Fruit fly (Drosophila melanogaster) whole organism, wandering third instar larva: ENCODE measurements around the gene Atg4a.

Experiments
- Abd-B ChIP-seq: fragments of >200 bp; optimal IDR thresholded peaks from 2 replicates; lab custom pipeline; 2017; ENCODE audit warnings: missing biosample characterization, missing genetic modification characterization
- CG32264 ChIP-seq: fragments of 200-800 bp; sonication (Bioruptor generic); optimal IDR thresholded peaks from 2 replicates; lab custom pipeline; 2016; ENCODE audit warnings: missing biosample characterization, missing genetic modification characterization
- CG9705 ChIP-seq: fragments of 200-800 bp; sonication (Bioruptor generic); optimal IDR thresholded peaks from 2 replicates; lab custom pipeline; 2018; ENCODE audit warnings: missing biosample characterization, mild to moderate bottlenecking, missing genetic modification characterization
- CrebA ChIP-seq: fragments of 200-800 bp; sonication (Bioruptor generic); optimal IDR thresholded peaks from 2 replicates; lab custom pipeline; 2016; ENCODE audit warnings: missing biosample characterization, mild to moderate bottlenecking, missing genetic modification characterization, borderline replicate concordance
- Dfd ChIP-seq: fragments of >200 bp; optimal IDR thresholded peaks from 2 replicates; lab custom pipeline; 2017; ENCODE audit warnings: missing biosample characterization, missing genetic modification characterization
- Dif ChIP-seq: fragments of 200-275, 200-300 bp; sonication (Bioruptor generic); optimal IDR thresholded peaks from 2 replicates; lab custom pipeline; 2018; ENCODE audit warnings: missing biosample characterization, missing genetic modification characterization; ENCODE audit not compliant: partially characterized antibody
- GATAd ChIP-seq: sonication (Bioruptor generic); optimal IDR thresholded peaks from 2 replicates; lab custom pipeline; 2016; ENCODE audit warnings: missing biosample characterization, missing genetic modification characterization
- HLH106 ChIP-seq: fragments of 200-800 bp; optimal IDR thresholded peaks from 3 replicates; lab custom pipeline; 2019; ENCODE audit warnings: missing biosample characterization, mild to moderate bottlenecking, missing genetic modification characterization, moderate library complexity
- Hnf4 ChIP-seq: fragments of 200-800 bp; sonication (Bioruptor generic); optimal IDR thresholded peaks from 2 replicates; lab custom pipeline; 2016; ENCODE audit warnings: missing biosample characterization, mild to moderate bottlenecking, missing genetic modification characterization
- Hr78 ChIP-seq: fragments of >200 bp; optimal IDR thresholded peaks from 2 replicates; lab custom pipeline; 2017; ENCODE audit warnings: missing biosample characterization, missing genetic modification characterization
- Hr83 ChIP-seq: fragments of 200-300 bp; sonication (Bioruptor generic); optimal IDR thresholded peaks from 2 replicates; lab custom pipeline; 2016; ENCODE audit warnings: missing biosample characterization, mild to moderate bottlenecking, missing genetic modification characterization, moderate library complexity; ENCODE audit not compliant: poor library complexity, severe bottlenecking
- Jra ChIP-seq: sonication (Bioruptor generic); optimal IDR thresholded peaks from 2 replicates; lab custom pipeline; 2016; ENCODE audit warnings: missing biosample characterization, missing genetic modification characterization
- Mio ChIP-seq: sonication (Bioruptor generic); optimal IDR thresholded peaks from 2 replicates; lab custom pipeline; 2016; ENCODE audit warnings: missing biosample characterization, missing genetic modification characterization
- Myc ChIP-seq: fragments of >200 bp; optimal IDR thresholded peaks from 2 replicates; lab custom pipeline; 2017
- N ChIP-seq: fragments of >200 bp; optimal IDR thresholded peaks from 2 replicates; lab custom pipeline; 2018; ENCODE audit warnings: missing biosample characterization, missing external identifiers, missing genetic modification characterization
- OdsH ChIP-seq: fragments of 200-800 bp; sonication (Bioruptor generic); optimal IDR thresholded peaks from 2 replicates; lab custom pipeline; 2016; ENCODE audit warnings: missing biosample characterization, mild to moderate bottlenecking, missing genetic modification characterization
- Rel ChIP-seq, 2 experiments: fragments of 200-800 bp; sonication (Bioruptor generic) in 1 of 2; optimal IDR thresholded peaks; 2 replicates in 1 of 2; 3 replicates in 1 of 2; lab custom pipeline; 2016 to 2019; ENCODE audit warnings: mild to moderate bottlenecking in 2 of 2, missing biosample characterization in 2 of 2, missing genetic modification characterization in 2 of 2, moderate library complexity in 1 of 2
- Sp1 ChIP-seq: fragments of 200-800 bp; sonication (Bioruptor generic); optimal IDR thresholded peaks from 3 replicates; lab custom pipeline; 2019; ENCODE audit warnings: missing biosample characterization, mild to moderate bottlenecking, missing genetic modification characterization, moderate library complexity
- Vsx2 ChIP-seq: fragments of 200-300, 225-300 bp; sonication (Bioruptor generic); optimal IDR thresholded peaks from 2 replicates; lab custom pipeline; 2018; ENCODE audit warnings: missing biosample characterization, missing genetic modification characterization; ENCODE audit not compliant: partially characterized antibody
- br ChIP-seq: fragments of 200-800 bp; sonication (Bioruptor generic); optimal IDR thresholded peaks from 2 replicates; lab custom pipeline; 2016; ENCODE audit warnings: missing biosample characterization, missing genetic modification characterization
- brk ChIP-seq: fragments of 200-800 bp; sonication (Bioruptor generic); optimal IDR thresholded peaks from 2 replicates; lab custom pipeline; 2016; ENCODE audit warnings: missing biosample characterization, mild to moderate bottlenecking, missing genetic modification characterization
- dl ChIP-seq, 2 experiments: fragments of 175-275, 200-275 bp in 1 of 2; fragments of 200-275 bp in 1 of 2; sonication (Bioruptor generic); optimal IDR thresholded peaks; lab custom pipeline; 2018; ENCODE audit warnings: mild to moderate bottlenecking in 2 of 2, missing biosample characterization in 2 of 2, missing genetic modification characterization in 2 of 2, moderate library complexity in 2 of 2; ENCODE audit not compliant: partially characterized antibody in 2 of 2, insufficient read depth in 1 of 2
- dmrt93B ChIP-seq: fragments of 200-800 bp; sonication (Bioruptor generic); optimal IDR thresholded peaks from 2 replicates; lab custom pipeline; 2018; ENCODE audit warnings: missing biosample characterization, mild to moderate bottlenecking, missing genetic modification characterization
- dsf ChIP-seq: sonication (Bioruptor generic); optimal IDR thresholded peaks from 2 replicates; lab custom pipeline; 2016; ENCODE audit warnings: missing biosample characterization, missing genetic modification characterization, borderline replicate concordance
- ey ChIP-seq: fragments of 200-800 bp; sonication (Bioruptor generic); optimal IDR thresholded peaks from 2 replicates; lab custom pipeline; 2016; ENCODE audit warnings: missing biosample characterization, missing genetic modification characterization
- foxo ChIP-seq, 2 experiments: fragments of 200-800 bp; sonication (Bioruptor generic); optimal IDR thresholded peaks; 2 replicates in 1 of 2; 3 replicates in 1 of 2; lab custom pipeline; 2016 to 2017; ENCODE audit warnings: missing biosample characterization in 2 of 2, missing genetic modification characterization in 2 of 2
- fru ChIP-seq: fragments of 200-800 bp; sonication (Bioruptor generic); optimal IDR thresholded peaks from 3 replicates; lab custom pipeline; 2016; ENCODE audit warnings: missing biosample characterization, mild to moderate bottlenecking, missing genetic modification characterization
- h ChIP-seq: fragments of 200-800 bp; sonication (Bioruptor generic); optimal IDR thresholded peaks from 3 replicates; lab custom pipeline; 2016; ENCODE audit warnings: missing biosample characterization, mild to moderate bottlenecking, missing genetic modification characterization
- jim ChIP-seq: fragments of 175-275, 200-325 bp; sonication (Bioruptor generic); optimal IDR thresholded peaks from 2 replicates; lab custom pipeline; 2016; ENCODE audit warnings: missing biosample characterization, mild to moderate bottlenecking, missing genetic modification characterization
- lola ChIP-seq: fragments of >200 bp; optimal IDR thresholded peaks from 2 replicates; lab custom pipeline; 2017; ENCODE audit warnings: missing biosample characterization, missing genetic modification characterization
- pan ChIP-seq: fragments of >200 bp; optimal IDR thresholded peaks from 2 replicates; lab custom pipeline; 2017
- psq ChIP-seq: fragments of 200-800 bp; sonication (Bioruptor generic); optimal IDR thresholded peaks from 3 replicates; lab custom pipeline; 2017; ENCODE audit warnings: missing biosample characterization, mild to moderate bottlenecking, missing genetic modification characterization, moderate library complexity
- rgr ChIP-seq: fragments of 200-800 bp; sonication (Bioruptor generic); optimal IDR thresholded peaks from 3 replicates; lab custom pipeline; 2016; ENCODE audit warnings: missing biosample characterization, mild to moderate bottlenecking, missing genetic modification characterization
- sage ChIP-seq: fragments of 200-800 bp; sonication (Bioruptor generic); optimal IDR thresholded peaks from 2 replicates; lab custom pipeline; 2016; ENCODE audit warnings: missing biosample characterization, mild to moderate bottlenecking, missing genetic modification characterization
- sv ChIP-seq: fragments of 200-800 bp; sonication (Bioruptor generic); optimal IDR thresholded peaks from 3 replicates; lab custom pipeline; 2016; ENCODE audit warnings: missing biosample characterization, missing genetic modification characterization
- tai ChIP-seq: sonication (Bioruptor generic); optimal IDR thresholded peaks from 2 replicates; lab custom pipeline; 2016; ENCODE audit warnings: missing biosample characterization, missing genetic modification characterization
- usp ChIP-seq: fragments of >200 bp; optimal IDR thresholded peaks from 2 replicates; lab custom pipeline; 2017; ENCODE audit warnings: missing biosample characterization, missing genetic modification characterization
- woc ChIP-seq: sonication (Bioruptor generic); optimal IDR thresholded peaks from 2 replicates; lab custom pipeline; 2016; ENCODE audit warnings: missing biosample characterization, mild to moderate bottlenecking, missing genetic modification characterization

The Atg4a gene

DNA sequence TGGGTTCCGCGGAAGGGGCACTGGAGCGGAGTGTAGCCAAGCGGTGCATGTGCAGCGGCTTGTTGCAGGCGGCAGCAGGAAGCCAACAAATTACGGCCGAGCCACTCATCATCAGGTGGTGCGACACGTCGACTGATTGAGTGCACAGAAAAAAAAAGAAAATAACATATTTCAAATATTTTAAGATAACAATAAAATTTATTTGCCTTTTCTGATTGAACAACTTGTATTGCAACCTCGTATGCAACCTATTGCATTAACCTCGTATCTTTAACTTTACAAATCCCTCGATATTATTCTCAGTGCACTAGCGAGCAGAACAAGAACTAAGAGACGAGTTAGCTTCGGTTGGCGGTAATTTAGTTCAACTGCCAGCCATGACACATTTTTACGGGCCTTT lies 10.4 kb upstream of the Atg4a start:
- TF ChIP-seq Hr83 (GFP tag; lab: Kevin White, UChicago) (no peak), CG32264 (GFP tag; lab: Kevin White, UChicago) (no peak), Hr78 (GFP tag; lab: Kevin White, UChicago) (no peak), fru (GFP tag; lab: Kevin White, UChicago) (peak; percentile 43), HLH106 (tag; lab: Kevin White, UChicago) (peak; percentile 43), sv (GFP tag; lab: Kevin White, UChicago) (no peak), dmrt93B (GFP tag; lab: Kevin White, UChicago) (no peak), tai (no peak), h (peak; percentile 44), dsf (no peak), CrebA (no peak), brk (no peak), br (GFP tag; lab: Kevin White, UChicago) (peak; percentile 25), rgr (GFP tag; lab: Kevin White, UChicago) (peak; percentile 35), Jra (GFP tag; lab: Kevin White, UChicago) (no peak), Hnf4 (GFP tag; lab: Kevin White, UChicago) (peak; percentile 19), ey (GFP tag; lab: Kevin White, UChicago) (peak; percentile 6), Myc (lab: Kevin White, UChicago) (no peak), pan (no peak), OdsH (peak; percentile 1), foxo (GFP tag; optimal IDR thresholded peaks at IDR 0.05; lab: Kevin White, UChicago) (peak in 1 of 2 experiments; percentile 46), Sp1 (peak; percentile 25), psq (no peak)

DNA sequence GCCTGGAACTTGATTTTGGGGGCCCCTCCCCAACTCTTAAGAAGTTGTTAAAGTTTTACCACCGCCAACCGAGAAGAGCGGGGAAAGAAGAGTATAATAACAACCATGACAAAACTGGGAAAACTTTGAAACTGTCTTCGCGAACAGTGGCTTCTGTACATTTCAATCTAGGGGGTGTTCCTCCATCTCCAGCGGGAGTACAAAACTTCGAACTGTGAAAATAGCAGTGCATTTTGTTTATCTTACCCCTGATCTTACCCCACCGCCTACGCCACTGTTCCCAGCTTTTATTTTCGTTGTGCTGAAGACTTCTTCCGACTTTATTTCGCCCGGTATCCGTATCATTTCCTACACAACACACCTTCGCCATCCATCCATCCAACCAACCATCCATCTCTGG lies 9.8 kb upstream of the Atg4a start:
- TF ChIP-seq woc (GFP tag; lab: Kevin White, UChicago) (peak; percentile 12), dmrt93B (GFP tag; lab: Kevin White, UChicago) (peak; percentile 2), dsf (no peak), foxo (GFP tag; optimal IDR thresholded peaks at IDR 0.05; lab: Kevin White, UChicago) (peak in 1 of 2 experiments; percentile 68), N (no peak), HLH106 (tag; lab: Kevin White, UChicago) (peak; percentile 53), OdsH (peak; percentile 5), brk (no peak), h (peak; percentile 56), rgr (GFP tag; lab: Kevin White, UChicago) (peak; percentile 42), br (GFP tag; lab: Kevin White, UChicago) (peak; percentile 20), psq (no peak), dl (GFP tag; optimal IDR thresholded peaks at IDR 0.05; lab: Kevin White, UChicago; ENCODE audit: insufficient read depth in 1 of 2, partially characterized antibody in 2 of 2) (no peak), fru (GFP tag; lab: Kevin White, UChicago) (peak; percentile 65), Sp1 (peak; percentile 20), sage (GFP tag; lab: Kevin White, UChicago) (no peak), GATAd (GFP tag; lab: Kevin White, UChicago) (no peak), ey (GFP tag; lab: Kevin White, UChicago) (peak; percentile 56)

DNA sequence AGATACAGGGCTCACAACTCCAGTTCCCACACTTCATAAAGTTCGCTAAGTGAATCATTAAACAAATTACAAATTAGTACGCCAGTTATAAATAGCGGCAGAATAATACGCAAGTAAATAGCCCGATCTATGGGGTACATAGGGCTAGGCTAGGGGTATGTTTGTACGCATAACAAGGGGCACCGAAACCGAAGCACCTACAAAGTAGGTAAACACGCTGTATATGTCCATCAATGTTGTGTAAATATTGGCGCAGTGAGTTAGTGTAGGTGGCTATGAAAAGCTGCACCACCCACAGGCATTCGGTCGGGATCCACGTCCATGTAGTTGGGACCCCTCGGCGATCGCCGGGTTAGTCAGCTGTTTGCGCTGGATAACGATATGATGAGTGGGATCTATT lies 8.5 kb upstream of the Atg4a start:
- TF ChIP-seq sv (GFP tag; lab: Kevin White, UChicago): peak; percentile 90
- peak; percentile 36 for TF ChIP-seq woc (GFP tag; lab: Kevin White, UChicago)
- no peak for TF ChIP-seq dl (GFP tag; optimal IDR thresholded peaks at IDR 0.05; lab: Kevin White, UChicago; ENCODE audit: insufficient read depth in 1 of 2, partially characterized antibody in 2 of 2)
- peak; percentile 82 for TF ChIP-seq ey (GFP tag; lab: Kevin White, UChicago)
- TF ChIP-seq foxo (GFP tag; optimal IDR thresholded peaks at IDR 0.05; lab: Kevin White, UChicago): peak; percentile 34 to 79
- no peak for TF ChIP-seq Vsx2 (GFP tag; lab: Kevin White, UChicago)
- peak; percentile 74 for TF ChIP-seq CG32264 (GFP tag; lab: Kevin White, UChicago)
- TF ChIP-seq Mio (GFP tag; lab: Kevin White, UChicago): peak; percentile 53
- TF ChIP-seq rgr (GFP tag; lab: Kevin White, UChicago): peak; percentile 96
- no peak for TF ChIP-seq pan
- TF ChIP-seq h: peak; percentile 95
- no peak for TF ChIP-seq lola (GFP tag; lab: Kevin White, UChicago)
- TF ChIP-seq dmrt93B (GFP tag; lab: Kevin White, UChicago): peak; percentile 67
- no peak for TF ChIP-seq Dif (GFP tag; lab: Kevin White, UChicago)
- peak; percentile 75 for TF ChIP-seq psq
- TF ChIP-seq jim: peak; percentile 99
- no peak for TF ChIP-seq Dfd (GFP tag; lab: Kevin White, UChicago)
- TF ChIP-seq brk: no peak
- TF ChIP-seq CrebA: no peak
- peak; percentile 90 for TF ChIP-seq GATAd (GFP tag; lab: Kevin White, UChicago)
- peak; percentile 88 for TF ChIP-seq Jra (GFP tag; lab: Kevin White, UChicago)
- TF ChIP-seq Myc (lab: Kevin White, UChicago): no peak
- TF ChIP-seq Hnf4 (GFP tag; lab: Kevin White, UChicago): peak; percentile 92
- TF ChIP-seq CG9705 (GFP tag; lab: Kevin White, UChicago): no peak
- TF ChIP-seq fru (GFP tag; lab: Kevin White, UChicago): peak; percentile 84
- no peak for TF ChIP-seq usp (GFP tag; lab: Kevin White, UChicago)
- peak; percentile 52 for TF ChIP-seq HLH106 (tag; lab: Kevin White, UChicago)
- TF ChIP-seq Abd-B (GFP tag; lab: Kevin White, UChicago): no peak
- no peak for TF ChIP-seq N
- no peak for TF ChIP-seq Rel (GFP tag; optimal IDR thresholded peaks at IDR 0.05; lab: Kevin White, UChicago)
- no peak for TF ChIP-seq Rel (tag; optimal IDR thresholded peaks at IDR 0.05; lab: Kevin White, UChicago)
- no peak for TF ChIP-seq tai
- TF ChIP-seq OdsH: peak; percentile 94
- peak; percentile 39 for TF ChIP-seq Sp1
- TF ChIP-seq Hr83 (GFP tag; lab: Kevin White, UChicago): peak; percentile 100
- TF ChIP-seq sage (GFP tag; lab: Kevin White, UChicago): no peak
- TF ChIP-seq dsf: no peak
- TF ChIP-seq br (GFP tag; lab: Kevin White, UChicago): peak; percentile 79
- TF ChIP-seq Hr78 (GFP tag; lab: Kevin White, UChicago): no peak
